Worm (Caenorhabditis elegans) whole organism, L1 larva: ENCODE data around the gene sri-33.

Source experiments
- ama-1 ChIP-seq: fragments of 150-350 bp; optimal IDR thresholded peaks from 2 replicates; lab custom pipeline; 2014
- fos-1 ChIP-seq: fragments of 150-350 bp; optimal IDR thresholded peaks from 2 replicates; lab custom pipeline; 2014; ENCODE audit warnings: missing biosample characterization, missing genetic modification characterization
- tbx-2 ChIP-seq: sonication (generic microtip); optimal IDR thresholded peaks from 2 replicates; lab custom pipeline; 2016; ENCODE audit warnings: missing genetic modification characterization, missing compliant biosample characterization
- vab-15 ChIP-seq: sonication (generic microtip); optimal IDR thresholded peaks from 2 replicates; lab custom pipeline; 2017; ENCODE audit warnings: missing genotype, mild to moderate bottlenecking, missing genetic modification characterization, missing compliant biosample characterization
- zip-4 ChIP-seq: fragments of 200-800 bp; sonication (Bioruptor generic); optimal IDR thresholded peaks from 2 replicates; lab custom pipeline; 2018; ENCODE audit warnings: mild to moderate bottlenecking, missing genetic modification characterization, moderate library complexity, missing compliant biosample characterization

ce11 chrII:3109533-3109932, 47.1 kb downstream of the sri-33 start:
- TF ChIP-seq fos-1 (tag; lab: Kevin White, UChicago) = no peak
- no peak for TF ChIP-seq vab-15 (tag; lab: Kevin White, UChicago)
- TF ChIP-seq zip-4 (GFP tag; lab: Kevin White, UChicago) = no peak
- TF ChIP-seq tbx-2 (tag; lab: Kevin White, UChicago) = no peak
- no peak for TF ChIP-seq ama-1
